Worm (Caenorhabditis elegans) whole organism, L2 larva: ENCODE data around the gene F21C10.7.
A peak's percentile ranks its signal among the peaks of the same experiment; 100 is the strongest.

ENCODE experiments used
- C34F6.9 ChIP-seq: fragments of 150-350 bp; optimal IDR thresholded peaks from 2 replicates; lab custom pipeline; 2014; ENCODE audit warnings: missing biosample characterization, missing genetic modification characterization
- R02D3.7 ChIP-seq: fragments of 150-350 bp; optimal IDR thresholded peaks from 2 replicates; lab custom pipeline; 2014; ENCODE audit warnings: missing biosample characterization, missing genetic modification characterization
- ZK546.5 ChIP-seq: sonication (generic microtip); optimal IDR thresholded peaks from 2 replicates; lab custom pipeline; 2017; ENCODE audit warnings: missing biosample characterization, missing genetic modification characterization
- alr-1 ChIP-seq: fragments of 150-350 bp; optimal IDR thresholded peaks from 2 replicates; lab custom pipeline; 2014; ENCODE audit warnings: missing biosample characterization, missing genetic modification characterization
- ama-1 ChIP-seq: fragments of 150-350 bp; optimal IDR thresholded peaks from 2 replicates; lab custom pipeline; 2018; ENCODE audit warnings: inconsistent platforms
- blmp-1 ChIP-seq: sonication (generic microtip); optimal IDR thresholded peaks from 2 replicates; lab custom pipeline; 2017; ENCODE audit warnings: missing genetic modification characterization, mild to moderate bottlenecking, missing compliant biosample characterization, antibody characterized with exemption, moderate library complexity; ENCODE audit not compliant: insufficient read depth
- ceh-16 ChIP-seq: fragments of 150-350 bp; optimal IDR thresholded peaks from 2 replicates; lab custom pipeline; 2014; ENCODE audit warnings: missing biosample characterization, missing genetic modification characterization
- ceh-82 ChIP-seq: fragments of 150-350 bp; optimal IDR thresholded peaks from 2 replicates; lab custom pipeline; 2014; ENCODE audit warnings: missing biosample characterization, missing genetic modification characterization
- crh-2 ChIP-seq: sonication (generic microtip); optimal IDR thresholded peaks from 2 replicates; lab custom pipeline; 2017; ENCODE audit warnings: missing biosample characterization, missing genetic modification characterization
- dmd-4 ChIP-seq: sonication (generic microtip); optimal IDR thresholded peaks from 2 replicates; lab custom pipeline; 2017; ENCODE audit warnings: missing biosample characterization, missing genetic modification characterization
- elt-3 ChIP-seq: sonication (generic microtip); optimal IDR thresholded peaks from 2 replicates; lab custom pipeline; 2017; ENCODE audit warnings: missing biosample characterization, missing genetic modification characterization
- fos-1 ChIP-seq: fragments of 150-350 bp; optimal IDR thresholded peaks from 2 replicates; lab custom pipeline; 2014; ENCODE audit warnings: missing biosample characterization, missing genetic modification characterization
- gmeb-1 ChIP-seq: fragments of 150-350 bp; optimal IDR thresholded peaks from 2 replicates; lab custom pipeline; 2014; ENCODE audit warnings: missing biosample characterization, missing genetic modification characterization
- lin-11 ChIP-seq: fragments of 150-350 bp; sonication (generic microtip); optimal IDR thresholded peaks from 2 replicates; lab custom pipeline; 2014; ENCODE audit warnings: missing biosample characterization, missing genetic modification characterization, inconsistent platforms, mixed read lengths
- lin-13 ChIP-seq: fragments of 150-350 bp; optimal IDR thresholded peaks from 2 replicates; lab custom pipeline; 2014; ENCODE audit warnings: missing biosample characterization, missing genetic modification reagents, missing genetic modification characterization
- lin-39 ChIP-seq: fragments of 150-350 bp; optimal IDR thresholded peaks from 2 replicates; lab custom pipeline; 2014; ENCODE audit warnings: missing biosample characterization, missing genetic modification reagents, missing genetic modification characterization
- lsy-2 ChIP-seq, 2 experiments: fragments of 150-350 bp in 1 of 2; sonication (generic microtip) in 1 of 2; optimal IDR thresholded peaks; 2 replicates each; lab custom pipeline; 2014 to 2017; ENCODE audit warnings: missing biosample characterization in 2 of 2, missing genetic modification characterization in 2 of 2
- mbf-1 ChIP-seq: sonication (generic microtip); optimal IDR thresholded peaks from 2 replicates; lab custom pipeline; 2017; ENCODE audit warnings: missing biosample characterization, missing genetic modification characterization
- mdl-1 ChIP-seq, 2 experiments: fragments of 150-350 bp in 1 of 2; sonication (generic microtip) in 1 of 2; optimal IDR thresholded peaks; 2 replicates each; lab custom pipeline; 2017; ENCODE audit warnings: missing biosample characterization in 2 of 2, missing genetic modification characterization in 2 of 2
- nhr-10 ChIP-seq: sonication (generic microtip); optimal IDR thresholded peaks from 2 replicates; lab custom pipeline; 2017; ENCODE audit warnings: missing biosample characterization, missing genetic modification characterization
- nhr-12 ChIP-seq: fragments of 150-350 bp; optimal IDR thresholded peaks from 2 replicates; lab custom pipeline; 2014; ENCODE audit warnings: missing biosample characterization, missing genetic modification characterization
- nhr-21 ChIP-seq: fragments of 150-350 bp; optimal IDR thresholded peaks from 2 replicates; lab custom pipeline; 2014; ENCODE audit warnings: missing biosample characterization, missing genetic modification characterization
- nhr-23 ChIP-seq: fragments of 150-350 bp; optimal IDR thresholded peaks from 2 replicates; lab custom pipeline; 2014; ENCODE audit warnings: missing biosample characterization, missing genetic modification reagents, missing genetic modification characterization
- nhr-237 ChIP-seq: fragments of 150-350 bp; optimal IDR thresholded peaks from 2 replicates; lab custom pipeline; 2014; ENCODE audit warnings: missing biosample characterization, missing genetic modification characterization
- nhr-25 ChIP-seq: fragments of 150-350 bp; sonication (generic microtip); optimal IDR thresholded peaks from 3 replicates; lab custom pipeline; 2014; ENCODE audit warnings: missing biosample characterization, missing genetic modification characterization
- nhr-77 ChIP-seq: fragments of 150-350 bp; optimal IDR thresholded peaks from 2 replicates; lab custom pipeline; 2014; ENCODE audit warnings: missing biosample characterization, missing genetic modification characterization
- peb-1 ChIP-seq: fragments of 150-350 bp; optimal IDR thresholded peaks from 2 replicates; lab custom pipeline; 2014; ENCODE audit warnings: missing biosample characterization, missing genetic modification characterization
- sem-4 ChIP-seq: fragments of 150-350 bp; optimal IDR thresholded peaks from 2 replicates; lab custom pipeline; 2014; ENCODE audit warnings: missing biosample characterization, missing genetic modification reagents, missing genetic modification characterization
- skn-1 ChIP-seq: sonication (generic microtip); optimal IDR thresholded peaks from 2 replicates; lab custom pipeline; 2017; ENCODE audit warnings: missing biosample characterization, missing genetic modification characterization
- sma-3 ChIP-seq: sonication (generic microtip); optimal IDR thresholded peaks from 2 replicates; lab custom pipeline; 2016; ENCODE audit warnings: missing genetic modification reagents, missing genetic modification characterization, missing compliant biosample characterization
- sma-9 ChIP-seq, 2 experiments: fragments of 150-350 bp in 1 of 2; sonication (generic microtip) in 1 of 2; optimal IDR thresholded peaks; 2 replicates each; lab custom pipeline; 2014 to 2016; ENCODE audit warnings: missing genetic modification characterization in 2 of 2, mild to moderate bottlenecking in 1 of 2, missing biosample characterization in 1 of 2, missing compliant biosample characterization in 1 of 2, missing genetic modification reagents in 1 of 2, moderate library complexity in 1 of 2
- snpc-4 ChIP-seq: fragments of 150-350 bp; optimal IDR thresholded peaks from 2 replicates; lab custom pipeline; 2014; ENCODE audit warnings: missing biosample characterization, missing genetic modification characterization
- unc-55 ChIP-seq: fragments of 150-350 bp; sonication (generic microtip); optimal IDR thresholded peaks from 3 replicates; lab custom pipeline; 2014; ENCODE audit warnings: missing biosample characterization, missing genetic modification reagents, missing genetic modification characterization
- unc-62 ChIP-seq: fragments of 150-350 bp; optimal IDR thresholded peaks from 2 replicates; lab custom pipeline; 2014; ENCODE audit warnings: missing biosample characterization, missing genetic modification reagents, missing genetic modification characterization
- ztf-1 ChIP-seq: fragments of 200-800 bp; sonication (Bioruptor generic); conservative IDR thresholded peaks from 2 replicates; pipeline ENCODE4 v1.3.6; 2022; ENCODE audit warnings: missing genetic modification characterization, missing compliant biosample characterization
- ztf-11 ChIP-seq: sonication (generic microtip); optimal IDR thresholded peaks from 2 replicates; lab custom pipeline; 2017; ENCODE audit warnings: missing biosample characterization, missing genetic modification characterization
- ztf-4 ChIP-seq: fragments of 150-350 bp; optimal IDR thresholded peaks from 2 replicates; lab custom pipeline; 2014; ENCODE audit warnings: missing biosample characterization, missing genetic modification characterization

F21C10.7 gene

ce11 chrV:9154772-9155171 is 42.2 kb downstream of the F21C10.7 start, which contains the start of gene B0222.5:
Gene B0222.5, minus strand, starts transcription at chrV:9154872.
- TF ChIP-seq nhr-21, result no peak
- no peak for TF ChIP-seq ceh-16 (tag; lab: Kevin White, UChicago)
- no peak for TF ChIP-seq C34F6.9 (tag; lab: Kevin White, UChicago)
- no peak for TF ChIP-seq gmeb-1 (tag; lab: Kevin White, UChicago)

- TF ChIP-seq ceh-16 (tag; lab: Kevin White, UChicago), result no peak
- no peak for TF ChIP-seq lsy-2 (tag; optimal IDR thresholded peaks at IDR 0.05; lab: Kevin White, UChicago)
- no peak for TF ChIP-seq lin-39 (tag; lab: Kevin White, UChicago)
- no peak for TF ChIP-seq C34F6.9 (tag; lab: Kevin White, UChicago)
- no peak for TF ChIP-seq unc-55
- no peak for TF ChIP-seq ZK546.5 (tag; lab: Kevin White, UChicago)
- TF ChIP-seq ztf-11 (tag; lab: Kevin White, UChicago), result no peak
- no peak for TF ChIP-seq dmd-4
- no peak for TF ChIP-seq R02D3.7 (tag; lab: Kevin White, UChicago)
- no peak for TF ChIP-seq ztf-4
- TF ChIP-seq crh-2 (tag; lab: Kevin White, UChicago), result no peak
- no peak for TF ChIP-seq ama-1 (lab: Kevin White, UChicago)
Observed at ce11 chrV:9155616-9156015, 43.0 kb downstream of the F21C10.7 start.

- no peak for TF ChIP-seq ceh-16 (tag; lab: Kevin White, UChicago)
- no peak for TF ChIP-seq ztf-1
- no peak for TF ChIP-seq mbf-1
- TF ChIP-seq nhr-237 (tag; lab: Kevin White, UChicago), result no peak
- TF ChIP-seq fos-1 (tag; lab: Kevin White, UChicago), result no peak
- no peak for TF ChIP-seq ceh-82
- TF ChIP-seq unc-55, result no peak
- no peak for TF ChIP-seq snpc-4 (tag; lab: Kevin White, UChicago)
- no peak for TF ChIP-seq ztf-11 (tag; lab: Kevin White, UChicago)
Observed at ce11 chrV:9156679-9157078, 44.1 kb downstream of the F21C10.7 start, which contains the start of gene B0222.15. Gene B0222.15, minus strand, starts transcription at chrV:9156779.

- TF ChIP-seq nhr-25 (tag; lab: Kevin White, UChicago), result no peak
- no peak for TF ChIP-seq elt-3 (tag; lab: Kevin White, UChicago)
- no peak for TF ChIP-seq mdl-1 (tag; optimal IDR thresholded peaks at IDR 0.05; lab: Kevin White, UChicago)
- TF ChIP-seq nhr-10 (tag; lab: Kevin White, UChicago), result no peak
- TF ChIP-seq nhr-77, result no peak
- no peak for TF ChIP-seq alr-1 (tag; lab: Kevin White, UChicago)
- TF ChIP-seq peb-1 (tag; lab: Kevin White, UChicago), result no peak
- no peak for TF ChIP-seq ceh-82
- no peak for TF ChIP-seq sma-3 (GFP tag; lab: Kevin White, UChicago)
- no peak for TF ChIP-seq blmp-1 (tag; lab: Kevin White, UChicago)
- no peak for TF ChIP-seq crh-2 (tag; lab: Kevin White, UChicago)
- TF ChIP-seq lsy-2 (tag; optimal IDR thresholded peaks at IDR 0.05; lab: Kevin White, UChicago), result no peak
- TF ChIP-seq R02D3.7 (tag; lab: Kevin White, UChicago), result no peak
- no peak for TF ChIP-seq mbf-1
Observed at ce11 chrV:9157597-9157996, 45.0 kb downstream of the F21C10.7 start.

ce11 chrV:9159146-9159717 is 46.7 kb downstream of the F21C10.7 start:
- TF ChIP-seq ama-1 (lab: Kevin White, UChicago) (peak; percentile 18), nhr-25 (tag; lab: Kevin White, UChicago) (peak; percentile 40)
- TF ChIP-seq, all 48 proteins: peak for 2; not testable (repeated sequence) for 46

ce11 chrV:9160224-9160886 is 47.8 kb downstream of the F21C10.7 start, which contains the start of gene col-144:
Gene col-144, minus strand, starts transcription at chrV:9160642.
- peak; percentile 57 for TF ChIP-seq blmp-1 (tag; lab: Kevin White, UChicago)
- no peak for TF ChIP-seq lin-11 (tag; lab: Kevin White, UChicago)
- peak; percentile 10 for TF ChIP-seq crh-2 (tag; lab: Kevin White, UChicago)
- no peak for TF ChIP-seq lin-13 (GFP tag; lab: Kevin White, UChicago)
- TF ChIP-seq unc-62 (GFP tag; lab: Kevin White, UChicago), result no peak
- TF ChIP-seq nhr-21, result peak; percentile 21
- no peak for TF ChIP-seq nhr-12
- TF ChIP-seq sem-4 (tag; lab: Kevin White, UChicago), result no peak
- peak; percentile 20 for TF ChIP-seq ama-1 (lab: Kevin White, UChicago)
- TF ChIP-seq nhr-23 (tag; lab: Kevin White, UChicago), result no peak
- TF ChIP-seq alr-1 (tag; lab: Kevin White, UChicago), result no peak
- peak; percentile 25 for TF ChIP-seq sma-9 (GFP tag; optimal IDR thresholded peaks at IDR 0.05; lab: Kevin White, UChicago)
- TF ChIP-seq sma-9 (tag; optimal IDR thresholded peaks at IDR 0.05; lab: Kevin White, UChicago), result no peak
- TF ChIP-seq nhr-25 (tag; lab: Kevin White, UChicago), result peak; percentile 68
- peak; percentile 28 for TF ChIP-seq sma-3 (GFP tag; lab: Kevin White, UChicago)
- no peak for TF ChIP-seq skn-1 (tag; lab: Kevin White, UChicago)
